ENCODE assay signal across 3 fruit fly cellular contexts in genomic region chr3L:12265526-12266342, dm6.
TF ChIP-seq lines count a peak whose summit lies in the region.

No protein-coding gene starts in this region.

TF ChIP-seq in whole organism, adult, 20 proteins besides CTCF, POLR2A, EP300 and RAD21 (continued from another document):
- TF ChIP-seq Clk (GFP tag; optimal IDR thresholded peaks at IDR 0.05; lab: Kevin White, UChicago) = no peak

TF ChIP-seq in whole organism, embryonic, 481 proteins besides CTCF, POLR2A, EP300 and RAD21 (continued from another document):
- 0 out of 3 replicates have a peak, but pooled peaks have one; percentile 41 for TF ChIP-seq CG34422 (GFP tag; IDR thresholded peaks at IDR 0.05; lab: Robert Waterston, UW)
- TF ChIP-seq CG6854 (GFP tag; optimal IDR thresholded peaks at IDR 0.05; lab: Kevin White, UChicago) = no peak
- no peak for TF ChIP-seq CG14965 (GFP tag; optimal IDR thresholded peaks at IDR 0.05; lab: Kevin White, UChicago; ENCODE audit: borderline replicate concordance)
- peak; percentile 95 for TF ChIP-seq sd (tag; optimal IDR thresholded peaks at IDR 0.05; lab: Kevin White, UChicago)
- peak; percentile 70 for TF ChIP-seq Drgx (GFP tag; IDR thresholded peaks at IDR 0.05; lab: Robert Waterston, UW)
- 0 out of 2 replicates have a peak, but pooled peaks have one; percentile 7 for TF ChIP-seq vvl (GFP tag; IDR thresholded peaks at IDR 0.05; lab: Robert Waterston, UW)
- TF ChIP-seq CG4282 (GFP tag; optimal IDR thresholded peaks at IDR 0.05; lab: Kevin White, UChicago) = no peak
- TF ChIP-seq B-H2 (GFP tag; optimal IDR thresholded peaks at IDR 0.05; lab: Kevin White, UChicago) = no peak
- TF ChIP-seq CG7928 (GFP tag; optimal IDR thresholded peaks at IDR 0.05; lab: Kevin White, UChicago) = no peak
- TF ChIP-seq Med (GFP tag; lab: Kevin White, UChicago) = peak; percentile 68
- TF ChIP-seq CG8281 (tag; optimal IDR thresholded peaks at IDR 0.05; lab: Kevin White, UChicago) = no peak
- no peak for TF ChIP-seq sob (GFP tag; IDR thresholded peaks at IDR 0.05; lab: Robert Waterston, UW)
- TF ChIP-seq CHES-1-like (GFP tag; optimal IDR thresholded peaks at IDR 0.05; lab: Kevin White, UChicago) = no peak
- TF ChIP-seq Trl (optimal IDR thresholded peaks at IDR 0.05; lab: Kevin White, UChicago) = peak; percentile 58 to 84
- TF ChIP-seq Trl (GFP tag; optimal IDR thresholded peaks at IDR 0.05; lab: Kevin White, UChicago) = no peak
- no peak for TF ChIP-seq Dll (GFP tag; IDR thresholded peaks at IDR 0.05; lab: Robert Waterston, UW; ENCODE audit: partially characterized antibody)
- peak in 1 of 2 experiments; percentile 75 for TF ChIP-seq bsh (GFP tag; optimal IDR thresholded peaks at IDR 0.05; lab: Kevin White, UChicago)
- peak; percentile 86; the same call in 2 of the 4 replicates for TF ChIP-seq chinmo (GFP tag; IDR thresholded peaks at IDR 0.05; lab: Robert Waterston, UW; ENCODE audit: partially characterized antibody)
- no peak for TF ChIP-seq Hand (GFP tag; optimal IDR thresholded peaks at IDR 0.05; lab: Kevin White, UChicago)
- no peak for TF ChIP-seq wek (GFP tag; optimal IDR thresholded peaks at IDR 0.05; lab: Kevin White, UChicago)
- TF ChIP-seq cad (GFP tag; optimal IDR thresholded peaks at IDR 0.05; lab: Kevin White, UChicago) = no peak
- peak; percentile 33 for TF ChIP-seq abd-A (tag; optimal IDR thresholded peaks at IDR 0.05; lab: Kevin White, UChicago)
- TF ChIP-seq CG13287 (GFP tag; IDR thresholded peaks at IDR 0.05; lab: Robert Waterston, UW; ENCODE audit: partially characterized antibody) = 0 out of 2 replicates have a peak, but pooled peaks have one; percentile 6
- no peak for TF ChIP-seq CG18599 (GFP tag; optimal IDR thresholded peaks at IDR 0.05; lab: Kevin White, UChicago)
- 0 out of 3 replicates have a peak, but pooled peaks have one; percentile 10 for TF ChIP-seq CG11695 (GFP tag; IDR thresholded peaks at IDR 0.05; lab: Robert Waterston, UW)
- TF ChIP-seq Vsx1 (GFP tag; optimal IDR thresholded peaks at IDR 0.05; lab: Kevin White, UChicago) = peak; percentile 43
- TF ChIP-seq Aef1 (GFP tag; IDR thresholded peaks at IDR 0.05; lab: Robert Waterston, UW) = peak; percentile 50
- no peak for TF ChIP-seq CG10979 (tag; optimal IDR thresholded peaks at IDR 0.05; lab: Kevin White, UChicago)
- TF ChIP-seq sr (GFP tag; IDR thresholded peaks at IDR 0.05; lab: Robert Waterston, UW) = peak; percentile 63; the same call in 2 of the 3 replicates
- no peak for TF ChIP-seq fd102C (GFP tag; optimal IDR thresholded peaks at IDR 0.05; lab: Kevin White, UChicago)
- peak; percentile 96 for TF ChIP-seq CG4360 (GFP tag; IDR thresholded peaks at IDR 0.05; lab: Robert Waterston, UW)
- no peak for TF ChIP-seq CG31224 (GFP tag; IDR thresholded peaks at IDR 0.05; lab: Robert Waterston, UW)
- TF ChIP-seq CG4854 (GFP tag; optimal IDR thresholded peaks at IDR 0.05; lab: Kevin White, UChicago) = no peak
- peak; percentile 47 for TF ChIP-seq twi (tag; optimal IDR thresholded peaks at IDR 0.05; lab: Kevin White, UChicago)
- no peak for TF ChIP-seq btn (GFP tag; optimal IDR thresholded peaks at IDR 0.05; lab: Kevin White, UChicago)
- peak; percentile 15; the same call in 1 of the 2 replicates for TF ChIP-seq bbx (GFP tag; IDR thresholded peaks at IDR 0.05; lab: Robert Waterston, UW; ENCODE audit: partially characterized antibody)
- peak; percentile 2 for TF ChIP-seq CG12769 (tag; optimal IDR thresholded peaks at IDR 0.05; lab: Kevin White, UChicago)
- peak; percentile 16 for TF ChIP-seq HmgZ (tag; optimal IDR thresholded peaks at IDR 0.05; lab: Kevin White, UChicago)
- no peak for TF ChIP-seq insv (GFP tag; optimal IDR thresholded peaks at IDR 0.05; lab: Kevin White, UChicago)
- TF ChIP-seq pita (GFP tag; optimal IDR thresholded peaks at IDR 0.05; lab: Kevin White, UChicago) = no peak
- no peak for TF ChIP-seq CG6654 (GFP tag; optimal IDR thresholded peaks at IDR 0.05; lab: Kevin White, UChicago)
- 0 out of 3 replicates have a peak, but pooled peaks have one; percentile 15 for TF ChIP-seq so (GFP tag; IDR thresholded peaks at IDR 0.05; lab: Robert Waterston, UW)
- no peak for TF ChIP-seq Ada2b (GFP tag; IDR thresholded peaks at IDR 0.05; lab: Robert Waterston, UW)
- TF ChIP-seq sqz (GFP tag; optimal IDR thresholded peaks at IDR 0.05; lab: Kevin White, UChicago) = peak; percentile 72
- no peak for TF ChIP-seq CG12155 (GFP tag; optimal IDR thresholded peaks at IDR 0.05; lab: Kevin White, UChicago)
- peak; percentile 53; the same call in 1 of the 2 replicates for TF ChIP-seq ara (GFP tag; IDR thresholded peaks at IDR 0.05; lab: Robert Waterston, UW)
- TF ChIP-seq luna (GFP tag; optimal IDR thresholded peaks at IDR 0.05; lab: Kevin White, UChicago) = no peak
- TF ChIP-seq CG18619 (GFP tag; optimal IDR thresholded peaks at IDR 0.05; lab: Kevin White, UChicago) = no peak
- TF ChIP-seq Sin3A (optimal IDR thresholded peaks at IDR 0.05; lab: Kevin White, UChicago) = no peak
- peak; percentile 31 for TF ChIP-seq exex (tag; optimal IDR thresholded peaks at IDR 0.05; lab: Kevin White, UChicago)
- no peak for TF ChIP-seq Tbp (GFP tag; optimal IDR thresholded peaks at IDR 0.05; lab: Kevin White, UChicago)
- no peak for TF ChIP-seq CG43689 (GFP tag; IDR thresholded peaks at IDR 0.05; lab: Robert Waterston, UW)
TF ChIP-seq in whole organism, embryonic: peak in this region for 32.

TF ChIP-seq in whole organism, prepupa, 60 proteins besides CTCF, POLR2A, EP300 and RAD21 (continued from another document):
- TF ChIP-seq CG6808 (GFP tag; optimal IDR thresholded peaks at IDR 0.05; lab: Kevin White, UChicago) (peak; percentile 83), Met (GFP tag; optimal IDR thresholded peaks at IDR 0.05; lab: Kevin White, UChicago) (peak; percentile 3), Sox102F (GFP tag; optimal IDR thresholded peaks at IDR 0.05; lab: Kevin White, UChicago) (peak; percentile 28), CG4318 (GFP tag; optimal IDR thresholded peaks at IDR 0.05; lab: Kevin White, UChicago) (no peak), Hr4 (GFP tag; optimal IDR thresholded peaks at IDR 0.05; lab: Kevin White, UChicago) (no peak), salr (GFP tag; optimal IDR thresholded peaks at IDR 0.05; lab: Kevin White, UChicago) (peak in 1 of 2 experiments; percentile 69), CG8119 (GFP tag; IDR thresholded peaks at IDR 0.05; lab: Robert Waterston, UW) (peak; percentile 87), CG7368 (GFP tag; optimal IDR thresholded peaks at IDR 0.05; lab: Kevin White, UChicago) (no peak), Gug (GFP tag; IDR thresholded peaks at IDR 0.05; lab: Robert Waterston, UW) (peak; percentile 43; the same call in 1 of the 2 replicates), Hr39 (GFP tag; optimal IDR thresholded peaks at IDR 0.05; lab: Kevin White, UChicago) (no peak), dac (GFP tag; optimal IDR thresholded peaks at IDR 0.05; lab: Kevin White, UChicago) (no peak), CG34406 (GFP tag; optimal IDR thresholded peaks at IDR 0.05; lab: Kevin White, UChicago) (peak; percentile 11), net (GFP tag; optimal IDR thresholded peaks at IDR 0.05; lab: Kevin White, UChicago) (peak; percentile 64), Eip78C (GFP tag; lab: Kevin White, UChicago) (peak; percentile 65), cyc (GFP tag; optimal IDR thresholded peaks at IDR 0.05; lab: Kevin White, UChicago) (no peak), svp (GFP tag; lab: Kevin White, UChicago) (peak; percentile 50), Hr38 (GFP tag; optimal IDR thresholded peaks at IDR 0.05; lab: Kevin White, UChicago) (no peak), Eip75B (GFP tag; optimal IDR thresholded peaks at IDR 0.05; lab: Kevin White, UChicago) (no peak), Smox (GFP tag; optimal IDR thresholded peaks at IDR 0.05; lab: Kevin White, UChicago) (no peak), Eip93F (GFP tag; optimal IDR thresholded peaks at IDR 0.05; lab: Kevin White, UChicago) (peak; percentile 40), esn (GFP tag; optimal IDR thresholded peaks at IDR 0.05; lab: Kevin White, UChicago) (peak; percentile 8), CG10631 (GFP tag; optimal IDR thresholded peaks at IDR 0.05; lab: Kevin White, UChicago) (peak; percentile 3), spab (GFP tag; optimal IDR thresholded peaks at IDR 0.05; lab: Kevin White, UChicago) (peak; percentile 72), Sox14 (GFP tag; optimal IDR thresholded peaks at IDR 0.05; lab: Kevin White, UChicago) (peak; percentile 18), Blimp-1 (GFP tag; optimal IDR thresholded peaks at IDR 0.05; lab: Kevin White, UChicago) (peak; percentile 16), dsx (GFP tag; optimal IDR thresholded peaks at IDR 0.05; lab: Kevin White, UChicago; ENCODE audit: poor library complexity, severe bottlenecking) (peak; percentile 19), Sox15 (GFP tag; optimal IDR thresholded peaks at IDR 0.05; lab: Kevin White, UChicago) (no peak), vri (GFP tag; optimal IDR thresholded peaks at IDR 0.05; lab: Kevin White, UChicago) (no peak), ss (GFP tag; optimal IDR thresholded peaks at IDR 0.05; lab: Kevin White, UChicago) (peak; percentile 84 to 90), achi (GFP tag; optimal IDR thresholded peaks at IDR 0.05; lab: Kevin White, UChicago) (peak; percentile 49), CG6163 (GFP tag; IDR thresholded peaks at IDR 0.05; lab: Robert Waterston, UW) (peak; percentile 81), CG3919 (GFP tag; optimal IDR thresholded peaks at IDR 0.05; lab: Kevin White, UChicago) (peak; percentile 31), Ets21C (GFP tag; optimal IDR thresholded peaks at IDR 0.05; lab: Kevin White, UChicago) (no peak), fd85E (GFP tag; optimal IDR thresholded peaks at IDR 0.05; lab: Kevin White, UChicago) (no peak), CG8319 (GFP tag; optimal IDR thresholded peaks at IDR 0.05; lab: Kevin White, UChicago) (no peak), CG9139 (GFP tag; optimal IDR thresholded peaks at IDR 0.05; lab: Kevin White, UChicago) (peak; percentile 83), CG6854 (GFP tag; optimal IDR thresholded peaks at IDR 0.05; lab: Kevin White, UChicago) (peak; percentile 70), OdsH (GFP tag; optimal IDR thresholded peaks at IDR 0.05; lab: Kevin White, UChicago) (peak; percentile 4), CG31627 (GFP tag; optimal IDR thresholded peaks at IDR 0.05; lab: Kevin White, UChicago) (no peak), Lpt (GFP tag; optimal IDR thresholded peaks at IDR 0.05; lab: Kevin White, UChicago) (peak; percentile 64), CG3032 (tag; optimal IDR thresholded peaks at IDR 0.05; lab: Kevin White, UChicago) (peak; percentile 51)
